Worm (Caenorhabditis elegans): ENCODE measurements around the gene sas-5.

DNA sequence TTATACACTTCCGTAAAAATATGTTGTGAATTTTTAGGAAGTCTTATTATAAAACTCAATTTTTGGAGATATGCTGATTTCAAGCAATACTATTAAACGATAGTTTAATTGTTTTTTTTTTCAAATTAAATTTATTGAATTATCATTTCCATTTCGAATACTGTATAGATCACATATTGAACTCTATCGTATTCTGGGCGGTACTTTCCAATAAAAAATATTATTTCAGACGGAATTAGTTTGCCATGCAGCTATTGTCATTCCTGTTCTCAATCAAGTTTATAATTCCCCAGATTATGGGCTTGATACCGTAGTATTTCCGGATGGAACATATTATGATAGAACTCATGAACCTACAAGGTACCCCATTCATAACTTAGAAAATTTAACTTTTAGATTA, 36.0 kb upstream of the sas-5 start:
- TF ChIP-seq nhr-6 (tag; optimal IDR thresholded peaks at IDR 0.05) (no peak), nhr-21 (tag; optimal IDR thresholded peaks at IDR 0.05) (no peak), lin-39 (tag; optimal IDR thresholded peaks at IDR 0.05) (no peak)

Data from whole organism, L2 larva.